Fruit fly (Drosophila melanogaster) whole organism, wandering third instar larva: ENCODE measurements around the gene CG33285.

Source experiments
- Abd-B ChIP-seq: fragments of >200 bp; optimal IDR thresholded peaks from 2 replicates; lab custom pipeline; 2017; ENCODE audit warnings: missing biosample characterization, missing genetic modification characterization
- CG32264 ChIP-seq: fragments of 200-800 bp; sonication (Bioruptor generic); optimal IDR thresholded peaks from 2 replicates; lab custom pipeline; 2016; ENCODE audit warnings: missing biosample characterization, missing genetic modification characterization
- CG9705 ChIP-seq: fragments of 200-800 bp; sonication (Bioruptor generic); optimal IDR thresholded peaks from 2 replicates; lab custom pipeline; 2018; ENCODE audit warnings: missing biosample characterization, mild to moderate bottlenecking, missing genetic modification characterization
- CrebA ChIP-seq: fragments of 200-800 bp; sonication (Bioruptor generic); optimal IDR thresholded peaks from 2 replicates; lab custom pipeline; 2016; ENCODE audit warnings: missing biosample characterization, mild to moderate bottlenecking, missing genetic modification characterization, borderline replicate concordance
- Dfd ChIP-seq: fragments of >200 bp; optimal IDR thresholded peaks from 2 replicates; lab custom pipeline; 2017; ENCODE audit warnings: missing biosample characterization, missing genetic modification characterization
- Dif ChIP-seq: fragments of 200-275, 200-300 bp; sonication (Bioruptor generic); optimal IDR thresholded peaks from 2 replicates; lab custom pipeline; 2018; ENCODE audit warnings: missing biosample characterization, missing genetic modification characterization; ENCODE audit not compliant: partially characterized antibody
- GATAd ChIP-seq: sonication (Bioruptor generic); optimal IDR thresholded peaks from 2 replicates; lab custom pipeline; 2016; ENCODE audit warnings: missing biosample characterization, missing genetic modification characterization
- HLH106 ChIP-seq: fragments of 200-800 bp; optimal IDR thresholded peaks from 3 replicates; lab custom pipeline; 2019; ENCODE audit warnings: missing biosample characterization, mild to moderate bottlenecking, missing genetic modification characterization, moderate library complexity
- Hnf4 ChIP-seq: fragments of 200-800 bp; sonication (Bioruptor generic); optimal IDR thresholded peaks from 2 replicates; lab custom pipeline; 2016; ENCODE audit warnings: missing biosample characterization, mild to moderate bottlenecking, missing genetic modification characterization
- Hr78 ChIP-seq: fragments of >200 bp; optimal IDR thresholded peaks from 2 replicates; lab custom pipeline; 2017; ENCODE audit warnings: missing biosample characterization, missing genetic modification characterization
- Hr83 ChIP-seq: fragments of 200-300 bp; sonication (Bioruptor generic); optimal IDR thresholded peaks from 2 replicates; lab custom pipeline; 2016; ENCODE audit warnings: missing biosample characterization, mild to moderate bottlenecking, missing genetic modification characterization, moderate library complexity; ENCODE audit not compliant: poor library complexity, severe bottlenecking
- Jra ChIP-seq: sonication (Bioruptor generic); optimal IDR thresholded peaks from 2 replicates; lab custom pipeline; 2016; ENCODE audit warnings: missing biosample characterization, missing genetic modification characterization
- Mio ChIP-seq: sonication (Bioruptor generic); optimal IDR thresholded peaks from 2 replicates; lab custom pipeline; 2016; ENCODE audit warnings: missing biosample characterization, missing genetic modification characterization
- Myc ChIP-seq: fragments of >200 bp; optimal IDR thresholded peaks from 2 replicates; lab custom pipeline; 2017
- N ChIP-seq: fragments of >200 bp; optimal IDR thresholded peaks from 2 replicates; lab custom pipeline; 2018; ENCODE audit warnings: missing biosample characterization, missing external identifiers, missing genetic modification characterization
- OdsH ChIP-seq: fragments of 200-800 bp; sonication (Bioruptor generic); optimal IDR thresholded peaks from 2 replicates; lab custom pipeline; 2016; ENCODE audit warnings: missing biosample characterization, mild to moderate bottlenecking, missing genetic modification characterization
- Rel ChIP-seq, 2 experiments: fragments of 200-800 bp; sonication (Bioruptor generic) in 1 of 2; optimal IDR thresholded peaks; 2 replicates in 1 of 2; 3 replicates in 1 of 2; lab custom pipeline; 2016 to 2019; ENCODE audit warnings: mild to moderate bottlenecking in 2 of 2, missing biosample characterization in 2 of 2, missing genetic modification characterization in 2 of 2, moderate library complexity in 1 of 2
- Sp1 ChIP-seq: fragments of 200-800 bp; sonication (Bioruptor generic); optimal IDR thresholded peaks from 3 replicates; lab custom pipeline; 2019; ENCODE audit warnings: missing biosample characterization, mild to moderate bottlenecking, missing genetic modification characterization, moderate library complexity
- Vsx2 ChIP-seq: fragments of 200-300, 225-300 bp; sonication (Bioruptor generic); optimal IDR thresholded peaks from 2 replicates; lab custom pipeline; 2018; ENCODE audit warnings: missing biosample characterization, missing genetic modification characterization; ENCODE audit not compliant: partially characterized antibody
- br ChIP-seq: fragments of 200-800 bp; sonication (Bioruptor generic); optimal IDR thresholded peaks from 2 replicates; lab custom pipeline; 2016; ENCODE audit warnings: missing biosample characterization, missing genetic modification characterization
- brk ChIP-seq: fragments of 200-800 bp; sonication (Bioruptor generic); optimal IDR thresholded peaks from 2 replicates; lab custom pipeline; 2016; ENCODE audit warnings: missing biosample characterization, mild to moderate bottlenecking, missing genetic modification characterization
- dl ChIP-seq, 2 experiments: fragments of 175-275, 200-275 bp in 1 of 2; fragments of 200-275 bp in 1 of 2; sonication (Bioruptor generic); optimal IDR thresholded peaks; lab custom pipeline; 2018; ENCODE audit warnings: mild to moderate bottlenecking in 2 of 2, missing biosample characterization in 2 of 2, missing genetic modification characterization in 2 of 2, moderate library complexity in 2 of 2; ENCODE audit not compliant: partially characterized antibody in 2 of 2, insufficient read depth in 1 of 2
- dmrt93B ChIP-seq: fragments of 200-800 bp; sonication (Bioruptor generic); optimal IDR thresholded peaks from 2 replicates; lab custom pipeline; 2018; ENCODE audit warnings: missing biosample characterization, mild to moderate bottlenecking, missing genetic modification characterization
- dsf ChIP-seq: sonication (Bioruptor generic); optimal IDR thresholded peaks from 2 replicates; lab custom pipeline; 2016; ENCODE audit warnings: missing biosample characterization, missing genetic modification characterization, borderline replicate concordance
- ey ChIP-seq: fragments of 200-800 bp; sonication (Bioruptor generic); optimal IDR thresholded peaks from 2 replicates; lab custom pipeline; 2016; ENCODE audit warnings: missing biosample characterization, missing genetic modification characterization
- foxo ChIP-seq, 2 experiments: fragments of 200-800 bp; sonication (Bioruptor generic); optimal IDR thresholded peaks; 2 replicates in 1 of 2; 3 replicates in 1 of 2; lab custom pipeline; 2016 to 2017; ENCODE audit warnings: missing biosample characterization in 2 of 2, missing genetic modification characterization in 2 of 2
- fru ChIP-seq: fragments of 200-800 bp; sonication (Bioruptor generic); optimal IDR thresholded peaks from 3 replicates; lab custom pipeline; 2016; ENCODE audit warnings: missing biosample characterization, mild to moderate bottlenecking, missing genetic modification characterization
- h ChIP-seq: fragments of 200-800 bp; sonication (Bioruptor generic); optimal IDR thresholded peaks from 3 replicates; lab custom pipeline; 2016; ENCODE audit warnings: missing biosample characterization, mild to moderate bottlenecking, missing genetic modification characterization
- jim ChIP-seq: fragments of 175-275, 200-325 bp; sonication (Bioruptor generic); optimal IDR thresholded peaks from 2 replicates; lab custom pipeline; 2016; ENCODE audit warnings: missing biosample characterization, mild to moderate bottlenecking, missing genetic modification characterization
- lola ChIP-seq: fragments of >200 bp; optimal IDR thresholded peaks from 2 replicates; lab custom pipeline; 2017; ENCODE audit warnings: missing biosample characterization, missing genetic modification characterization
- pan ChIP-seq: fragments of >200 bp; optimal IDR thresholded peaks from 2 replicates; lab custom pipeline; 2017
- psq ChIP-seq: fragments of 200-800 bp; sonication (Bioruptor generic); optimal IDR thresholded peaks from 3 replicates; lab custom pipeline; 2017; ENCODE audit warnings: missing biosample characterization, mild to moderate bottlenecking, missing genetic modification characterization, moderate library complexity
- rgr ChIP-seq: fragments of 200-800 bp; sonication (Bioruptor generic); optimal IDR thresholded peaks from 3 replicates; lab custom pipeline; 2016; ENCODE audit warnings: missing biosample characterization, mild to moderate bottlenecking, missing genetic modification characterization
- sage ChIP-seq: fragments of 200-800 bp; sonication (Bioruptor generic); optimal IDR thresholded peaks from 2 replicates; lab custom pipeline; 2016; ENCODE audit warnings: missing biosample characterization, mild to moderate bottlenecking, missing genetic modification characterization
- sv ChIP-seq: fragments of 200-800 bp; sonication (Bioruptor generic); optimal IDR thresholded peaks from 3 replicates; lab custom pipeline; 2016; ENCODE audit warnings: missing biosample characterization, missing genetic modification characterization
- tai ChIP-seq: sonication (Bioruptor generic); optimal IDR thresholded peaks from 2 replicates; lab custom pipeline; 2016; ENCODE audit warnings: missing biosample characterization, missing genetic modification characterization
- usp ChIP-seq: fragments of >200 bp; optimal IDR thresholded peaks from 2 replicates; lab custom pipeline; 2017; ENCODE audit warnings: missing biosample characterization, missing genetic modification characterization
- woc ChIP-seq: sonication (Bioruptor generic); optimal IDR thresholded peaks from 2 replicates; lab custom pipeline; 2016; ENCODE audit warnings: missing biosample characterization, mild to moderate bottlenecking, missing genetic modification characterization

The CG33285 gene

DNA sequence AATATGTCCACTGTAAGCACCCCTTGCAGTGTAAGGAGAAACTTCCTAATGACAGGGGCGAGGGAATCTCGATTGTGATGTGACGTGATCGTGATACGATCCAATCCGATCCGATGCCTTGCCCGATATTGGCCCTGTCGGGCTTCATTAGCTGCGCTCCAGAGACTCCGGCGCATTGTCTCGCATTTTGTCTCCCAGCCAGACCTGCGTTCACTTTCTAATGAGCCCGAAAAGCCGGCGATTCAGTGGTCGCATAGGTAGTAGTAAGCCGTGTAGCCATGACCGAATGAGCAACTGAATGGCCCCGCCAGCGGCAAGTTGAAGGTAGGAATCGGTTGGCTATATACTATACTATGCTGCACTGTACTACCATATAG lies 33.9 kb downstream of the CG33285 start:
- TF ChIP-seq dl (GFP tag; optimal IDR thresholded peaks at IDR 0.05; lab: Kevin White, UChicago; ENCODE audit: insufficient read depth in 1 of 2, partially characterized antibody in 2 of 2) = no peak
- no peak for TF ChIP-seq ey (GFP tag; lab: Kevin White, UChicago)
- no peak for TF ChIP-seq lola (GFP tag; lab: Kevin White, UChicago)
- TF ChIP-seq Dfd (GFP tag; lab: Kevin White, UChicago) = no peak
- no peak for TF ChIP-seq Hr78 (GFP tag; lab: Kevin White, UChicago)
- no peak for TF ChIP-seq woc (GFP tag; lab: Kevin White, UChicago)
- TF ChIP-seq Hr83 = no peak
- TF ChIP-seq CG9705 (GFP tag; lab: Kevin White, UChicago) = no peak
- TF ChIP-seq h = no peak
- no peak for TF ChIP-seq Sp1 (GFP tag; lab: Kevin White, UChicago)
- TF ChIP-seq Rel (GFP tag; optimal IDR thresholded peaks at IDR 0.05; lab: Kevin White, UChicago) = no peak
- TF ChIP-seq Rel (tag; optimal IDR thresholded peaks at IDR 0.05; lab: Kevin White, UChicago) = no peak
- TF ChIP-seq, all 38 proteins: peak for 0

DNA sequence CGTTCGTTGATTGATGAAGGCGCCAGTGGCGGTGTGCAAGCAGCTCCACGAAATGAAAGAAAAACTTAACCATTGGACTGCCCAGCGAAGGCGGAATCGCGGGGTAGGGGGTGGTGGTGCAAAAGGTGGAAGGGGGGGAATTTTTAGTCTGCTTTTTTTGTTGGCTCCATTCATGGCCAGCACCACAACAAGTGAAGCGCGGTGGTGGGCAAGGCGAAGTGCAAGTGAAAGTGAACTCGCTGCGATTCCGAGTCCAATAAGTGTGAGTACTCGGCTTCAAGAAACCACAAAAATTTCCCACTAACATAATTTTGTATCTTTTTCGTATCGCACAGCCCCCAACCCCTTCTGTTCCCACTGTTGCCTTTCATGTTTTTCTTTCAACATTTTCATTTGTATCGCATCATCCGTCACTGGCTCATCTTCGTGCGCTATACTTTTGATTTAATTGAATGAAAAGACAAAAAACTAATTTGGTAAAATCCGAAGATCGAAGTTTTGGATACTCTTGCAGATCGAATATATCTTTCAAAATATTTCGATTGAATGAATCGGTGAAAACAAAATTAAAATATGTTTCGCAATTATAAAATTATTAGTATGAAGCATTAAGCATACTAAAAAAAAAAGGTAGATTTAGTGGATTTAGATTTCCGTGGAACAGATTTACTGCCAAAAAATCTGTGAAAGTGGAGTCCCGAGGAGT lies 34.4 kb downstream of the CG33285 start:
- TF ChIP-seq psq (GFP tag; lab: Kevin White, UChicago) (no peak), CG9705 (GFP tag; lab: Kevin White, UChicago) (no peak), Sp1 (GFP tag; lab: Kevin White, UChicago) (no peak), brk (GFP tag; lab: Kevin White, UChicago) (no peak), Hr83 (no peak)

DNA sequence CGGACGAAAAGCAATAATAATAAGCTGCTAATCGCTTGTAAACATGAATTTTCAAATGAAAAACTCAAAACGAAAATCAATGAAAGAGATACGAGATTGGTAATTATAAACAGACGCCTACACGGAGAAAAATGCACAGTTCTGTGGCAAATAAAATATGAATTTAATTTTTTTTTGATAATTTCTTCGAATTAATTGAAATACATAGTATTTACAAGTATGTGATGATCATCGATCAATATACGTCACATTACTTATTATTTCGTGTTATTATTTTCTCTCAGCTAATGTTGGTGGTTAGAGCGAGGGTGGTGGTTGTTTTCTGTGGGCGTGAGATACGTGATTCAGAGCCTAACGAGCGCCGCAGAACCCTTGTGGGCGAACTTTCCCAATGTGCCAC lies 35.0 kb downstream of the CG33285 start:
- TF ChIP-seq N (GFP tag; lab: Kevin White, UChicago) (no peak), CG9705 (GFP tag; lab: Kevin White, UChicago) (no peak), Abd-B (GFP tag; lab: Kevin White, UChicago) (no peak), psq (GFP tag; lab: Kevin White, UChicago) (peak; percentile 19), ey (GFP tag; lab: Kevin White, UChicago) (peak; percentile 34), Hnf4 (GFP tag; lab: Kevin White, UChicago) (no peak), Mio (no peak), Myc (lab: Kevin White, UChicago) (no peak), fru (GFP tag; lab: Kevin White, UChicago) (peak; percentile 20), Vsx2 (GFP tag; lab: Kevin White, UChicago) (no peak), dsf (no peak), Hr83 (no peak), Jra (GFP tag; lab: Kevin White, UChicago) (no peak), usp (GFP tag; lab: Kevin White, UChicago) (no peak), Dfd (GFP tag; lab: Kevin White, UChicago) (no peak), Hr78 (GFP tag; lab: Kevin White, UChicago) (no peak), Dif (GFP tag; lab: Kevin White, UChicago) (no peak), woc (GFP tag; lab: Kevin White, UChicago) (peak; percentile 9), Sp1 (GFP tag; lab: Kevin White, UChicago) (no peak), rgr (GFP tag; lab: Kevin White, UChicago) (peak; percentile 34), Rel (GFP tag; optimal IDR thresholded peaks at IDR 0.05; lab: Kevin White, UChicago) (no peak), Rel (tag; optimal IDR thresholded peaks at IDR 0.05; lab: Kevin White, UChicago) (no peak), h (peak; percentile 39), sage (no peak), GATAd (GFP tag; lab: Kevin White, UChicago) (no peak), CrebA (no peak), tai (GFP tag; lab: Kevin White, UChicago) (peak; percentile 7), sv (peak; percentile 70), foxo (GFP tag; optimal IDR thresholded peaks at IDR 0.05; lab: Kevin White, UChicago) (peak in 1 of 2 experiments; percentile 27), pan (no peak), lola (GFP tag; lab: Kevin White, UChicago) (no peak), jim (GFP tag; lab: Kevin White, UChicago) (no peak), CG32264 (GFP tag; lab: Kevin White, UChicago) (no peak), OdsH (GFP tag; lab: Kevin White, UChicago) (no peak), brk (GFP tag; lab: Kevin White, UChicago) (no peak), dl (GFP tag; optimal IDR thresholded peaks at IDR 0.05; lab: Kevin White, UChicago; ENCODE audit: insufficient read depth in 1 of 2, partially characterized antibody in 2 of 2) (no peak), HLH106 (tag; lab: Kevin White, UChicago) (no peak), br (GFP tag; lab: Kevin White, UChicago) (no peak), dmrt93B (GFP tag; lab: Kevin White, UChicago) (no peak)
